Worm (Caenorhabditis elegans) whole organism, L1 larva: ENCODE results near the gene cest-10.

Experiments used
- C04F5.9 ChIP-seq: sonication (generic microtip); optimal IDR thresholded peaks from 2 replicates; lab custom pipeline; 2016; ENCODE audit warnings: missing genetic modification characterization, missing compliant biosample characterization
- C16A3.4 ChIP-seq: fragments of 150-350 bp; optimal IDR thresholded peaks from 2 replicates; lab custom pipeline; 2014; ENCODE audit warnings: missing biosample characterization, missing genetic modification characterization
- C34B4.2 ChIP-seq: sonication (generic microtip); optimal IDR thresholded peaks from 2 replicates; lab custom pipeline; 2017; ENCODE audit warnings: mild to moderate bottlenecking, missing genetic modification characterization, missing compliant biosample characterization
- F16B12.6 ChIP-seq: fragments of 150-350 bp; optimal IDR thresholded peaks from 2 replicates; lab custom pipeline; 2014; ENCODE audit warnings: missing biosample characterization, missing genetic modification characterization
- aha-1 ChIP-seq: fragments of 150-350 bp; optimal IDR thresholded peaks from 2 replicates; lab custom pipeline; 2014; ENCODE audit warnings: missing biosample characterization, missing genetic modification characterization
- alr-1 ChIP-seq: fragments of 200-800 bp; sonication (Bioruptor generic); optimal IDR thresholded peaks from 2 replicates; lab custom pipeline; 2018; ENCODE audit warnings: borderline replicate concordance, mild to moderate bottlenecking, missing genetic modification characterization, missing compliant biosample characterization
- aly-2 ChIP-seq: fragments of 150-350 bp; optimal IDR thresholded peaks from 2 replicates; lab custom pipeline; 2014; ENCODE audit warnings: missing biosample characterization, missing genetic modification characterization
- ama-1 ChIP-seq: fragments of 150-350 bp; optimal IDR thresholded peaks from 2 replicates; lab custom pipeline; 2014
- ceh-82 ChIP-seq, 3 experiments: fragments of 150-350 bp in 1 of 3; sonication (generic microtip) in 2 of 3; optimal IDR thresholded peaks; 2 replicates each; lab custom pipeline; 2014 to 2017; ENCODE audit warnings: missing biosample characterization in 3 of 3, missing genetic modification characterization in 3 of 3
- ceh-88 ChIP-seq: fragments of 200-800 bp; sonication (Bioruptor generic); IDR thresholded peaks from 2 replicates; pipeline ENCODE4 v1.3.6; 2022; ENCODE audit warnings: missing genetic modification characterization, missing compliant biosample characterization
- dpl-1 ChIP-seq, 3 experiments: fragments of 150-350 bp in 2 of 3; sonication (generic microtip) in 1 of 3; optimal IDR thresholded peaks; 2 replicates each; lab custom pipeline; 2014 to 2017; ENCODE audit warnings: missing biosample characterization in 3 of 3, missing genetic modification characterization in 3 of 3, missing genetic modification reagents in 3 of 3
- egl-13 ChIP-seq: sonication (generic microtip); optimal IDR thresholded peaks from 2 replicates; lab custom pipeline; 2016; ENCODE audit warnings: missing genotype, missing genetic modification reagents, missing genetic modification characterization, missing compliant biosample characterization
- fkh-10 ChIP-seq: sonication (generic microtip); optimal IDR thresholded peaks from 2 replicates; lab custom pipeline; 2017; ENCODE audit warnings: missing biosample characterization, missing genetic modification reagents, missing genetic modification characterization
- fkh-4 ChIP-seq: sonication (generic microtip); optimal IDR thresholded peaks from 2 replicates; lab custom pipeline; 2016; ENCODE audit warnings: missing compliant biosample characterization, missing genetic modification characterization, borderline replicate concordance
- fkh-8 ChIP-seq: sonication (generic microtip); optimal IDR thresholded peaks from 2 replicates; lab custom pipeline; 2016; ENCODE audit warnings: mild to moderate bottlenecking, missing genetic modification characterization, missing compliant biosample characterization
- fos-1 ChIP-seq: fragments of 150-350 bp; optimal IDR thresholded peaks from 2 replicates; lab custom pipeline; 2014; ENCODE audit warnings: missing biosample characterization, missing genetic modification characterization
- grh-1 ChIP-seq: fragments of 200-800 bp; sonication (Bioruptor generic); IDR thresholded peaks from 2 replicates; pipeline ENCODE4 v1.3.6; 2022; ENCODE audit warnings: missing genetic modification reagents, missing genetic modification characterization, missing compliant biosample characterization
- hlh-4 ChIP-seq: sonication (generic microtip); optimal IDR thresholded peaks from 2 replicates; lab custom pipeline; 2016; ENCODE audit warnings: mild to moderate bottlenecking, missing genetic modification characterization, missing compliant biosample characterization
- hpl-2 ChIP-seq: fragments of 150-350 bp; optimal IDR thresholded peaks from 2 replicates; lab custom pipeline; 2014; ENCODE audit warnings: missing biosample characterization, missing genetic modification reagents, missing genetic modification characterization
- irx-1 ChIP-seq: sonication (generic microtip); optimal IDR thresholded peaks from 2 replicates; lab custom pipeline; 2016; ENCODE audit warnings: missing genetic modification characterization, missing compliant biosample characterization
- jun-1 ChIP-seq: fragments of 150-350 bp; optimal IDR thresholded peaks from 2 replicates; lab custom pipeline; 2014; ENCODE audit warnings: missing biosample characterization, missing genetic modification reagents, missing genetic modification characterization
- lin-15B ChIP-seq: fragments of 150-350 bp; sonication (generic microtip); optimal IDR thresholded peaks from 3 replicates; lab custom pipeline; 2014; ENCODE audit warnings: missing biosample characterization, missing genetic modification characterization
- lin-35 ChIP-seq, 2 experiments: fragments of 150-350 bp; optimal IDR thresholded peaks; 2 replicates each; lab custom pipeline; 2014; ENCODE audit warnings: missing biosample characterization in 2 of 2, missing genetic modification characterization in 2 of 2, missing genetic modification reagents in 2 of 2
- mdl-1 ChIP-seq, 2 experiments: fragments of 150-350 bp; optimal IDR thresholded peaks; 2 replicates each; lab custom pipeline; 2014 to 2017; ENCODE audit warnings: missing biosample characterization in 2 of 2, missing genetic modification characterization in 2 of 2, inconsistent platforms in 1 of 2
- nhr-11 ChIP-seq: fragments of 150-350 bp; optimal IDR thresholded peaks from 2 replicates; lab custom pipeline; 2014; ENCODE audit warnings: missing biosample characterization, missing genetic modification characterization
- nhr-12 ChIP-seq: sonication (generic microtip); optimal IDR thresholded peaks from 2 replicates; lab custom pipeline; 2017; ENCODE audit warnings: missing biosample characterization, missing genetic modification characterization
- nhr-19 ChIP-seq: fragments of 200-800 bp; sonication (Bioruptor generic); conservative IDR thresholded peaks from 2 replicates; pipeline ENCODE4 v1.3.6; 2022; ENCODE audit warnings: missing genetic modification characterization, missing compliant biosample characterization
- nhr-47 ChIP-seq: sonication (generic microtip); optimal IDR thresholded peaks from 2 replicates; lab custom pipeline; 2016; ENCODE audit warnings: mild to moderate bottlenecking, missing genetic modification characterization, moderate library complexity, missing compliant biosample characterization
- nhr-71 ChIP-seq: sonication (generic microtip); optimal IDR thresholded peaks from 2 replicates; lab custom pipeline; 2016; ENCODE audit warnings: mild to moderate bottlenecking, missing genetic modification characterization, moderate library complexity, missing compliant biosample characterization
- nhr-77 ChIP-seq: fragments of 150-350 bp; optimal IDR thresholded peaks from 2 replicates; lab custom pipeline; 2014; ENCODE audit warnings: missing biosample characterization, missing genetic modification characterization
- nhr-85 ChIP-seq: sonication (generic microtip); peaks from one replicate; lab custom pipeline; 2016; ENCODE audit warnings: missing genetic modification characterization, inconsistent platforms, missing compliant biosample characterization
- pag-3 ChIP-seq: sonication (generic microtip); optimal IDR thresholded peaks from 2 replicates; lab custom pipeline; 2017; ENCODE audit warnings: missing genetic modification characterization, mild to moderate bottlenecking, missing compliant biosample characterization, antibody characterized with exemption, borderline replicate concordance; ENCODE audit not compliant: insufficient read depth
- rnt-1 ChIP-seq: sonication (generic microtip); optimal IDR thresholded peaks from 2 replicates; lab custom pipeline; 2016; ENCODE audit warnings: mild to moderate bottlenecking, missing genetic modification characterization, moderate library complexity, missing compliant biosample characterization
- skn-1 ChIP-seq: fragments of 150-350 bp; optimal IDR thresholded peaks from 2 replicates; lab custom pipeline; 2014; ENCODE audit warnings: missing biosample characterization, missing genetic modification characterization
- sptf-1 ChIP-seq: fragments of 150-350 bp; optimal IDR thresholded peaks from 2 replicates; lab custom pipeline; 2014; ENCODE audit warnings: missing biosample characterization, missing genetic modification characterization
- tlp-1 ChIP-seq: fragments of 150-350 bp; optimal IDR thresholded peaks from 2 replicates; lab custom pipeline; 2014; ENCODE audit warnings: missing biosample characterization, missing genetic modification characterization
- unc-30 ChIP-seq: sonication (generic microtip); optimal IDR thresholded peaks from 2 replicates; lab custom pipeline; 2017; ENCODE audit warnings: missing biosample characterization, missing genetic modification characterization
- unc-62 ChIP-seq: fragments of 150-350 bp; optimal IDR thresholded peaks from 2 replicates; lab custom pipeline; 2014; ENCODE audit warnings: missing biosample characterization, missing genetic modification reagents, missing genetic modification characterization
- unc-98 ChIP-seq: fragments of 200-800 bp; sonication (Bioruptor generic); IDR thresholded peaks from 2 replicates; pipeline ENCODE4 v1.3.6; 2022; ENCODE audit warnings: missing genetic modification characterization, missing compliant biosample characterization
- vab-15 ChIP-seq: sonication (generic microtip); optimal IDR thresholded peaks from 2 replicates; lab custom pipeline; 2017; ENCODE audit warnings: missing genotype, mild to moderate bottlenecking, missing genetic modification characterization, missing compliant biosample characterization
- xbp-1 ChIP-seq: sonication (generic microtip); optimal IDR thresholded peaks from 2 replicates; lab custom pipeline; 2016; ENCODE audit warnings: missing genetic modification characterization, missing compliant biosample characterization
- ztf-4 ChIP-seq: fragments of 150-350 bp; optimal IDR thresholded peaks from 2 replicates; lab custom pipeline; 2014; ENCODE audit warnings: missing biosample characterization, missing genetic modification characterization

The cest-10 gene

ce11 chrIV:7182818-7183217 lies 2.5 kb downstream of the cest-10 start:
- no peak for TF ChIP-seq skn-1 (tag; lab: Kevin White, UChicago)
- TF ChIP-seq aly-2 (tag; lab: Kevin White, UChicago), result no peak
- TF ChIP-seq nhr-47, result no peak
- TF ChIP-seq ceh-82 (tag; optimal IDR thresholded peaks at IDR 0.05; lab: Kevin White, UChicago), result no peak
- TF ChIP-seq fkh-8 (tag; lab: Kevin White, UChicago), result no peak
- TF ChIP-seq ceh-88, result no peak
- no peak for TF ChIP-seq ama-1 (lab: Kevin White, UChicago)
- no peak for TF ChIP-seq nhr-71
- TF ChIP-seq jun-1 (tag; lab: Kevin White, UChicago), result no peak
- TF ChIP-seq unc-98 (GFP tag; lab: Robert Waterston, UW), result no peak
- no peak for TF ChIP-seq hpl-2 (GFP tag; lab: Kevin White, UChicago)
- TF ChIP-seq rnt-1 (tag; lab: Kevin White, UChicago), result no peak
- TF ChIP-seq fkh-10 (GFP tag; lab: Kevin White, UChicago), result no peak
- TF ChIP-seq alr-1 (tag; lab: Kevin White, UChicago), result no peak
- no peak for TF ChIP-seq hlh-4 (tag; lab: Kevin White, UChicago)

- TF ChIP-seq xbp-1 (tag; lab: Kevin White, UChicago) (no peak), unc-62 (GFP tag; lab: Kevin White, UChicago) (no peak), lin-15B (tag; lab: Kevin White, UChicago) (no peak), hlh-4 (tag; lab: Kevin White, UChicago) (no peak), fkh-4 (tag; lab: Kevin White, UChicago) (no peak), irx-1 (tag; lab: Kevin White, UChicago) (no peak), ztf-4 (tag; lab: Kevin White, UChicago) (no peak), C04F5.9 (tag; lab: Kevin White, UChicago) (no peak), ceh-88 (no peak), sptf-1 (tag; lab: Kevin White, UChicago) (no peak), ama-1 (lab: Kevin White, UChicago) (no peak), nhr-85 (tag; lab: Kevin White, UChicago) (no peak), nhr-11 (no peak), grh-1 (GFP tag; lab: Robert Waterston, UW) (no peak), nhr-12 (tag; lab: Kevin White, UChicago) (no peak), nhr-77 (tag; lab: Kevin White, UChicago) (no peak), tlp-1 (tag; lab: Kevin White, UChicago) (no peak), unc-30 (tag; lab: Kevin White, UChicago) (no peak)
These were observed 4.2 kb downstream of the cest-10 start, which contains the start of gene clec-179 for ce11 chrIV:7184597-7184996. clec-179 (minus strand) TSS chrIV:7184697.

- TF ChIP-seq lin-35 (GFP tag; optimal IDR thresholded peaks at IDR 0.05; lab: Kevin White, UChicago) (no peak), tlp-1 (tag; lab: Kevin White, UChicago) (no peak), F16B12.6 (tag; lab: Kevin White, UChicago) (no peak), aly-2 (tag; lab: Kevin White, UChicago) (no peak), fos-1 (tag; lab: Kevin White, UChicago) (no peak), fkh-10 (GFP tag; lab: Kevin White, UChicago) (no peak), vab-15 (no peak), fkh-8 (tag; lab: Kevin White, UChicago) (no peak), pag-3 (tag; lab: Kevin White, UChicago) (no peak), jun-1 (tag; lab: Kevin White, UChicago) (no peak), fkh-4 (tag; lab: Kevin White, UChicago) (no peak), nhr-19 (GFP tag; lab: Robert Waterston, UW) (no peak), dpl-1 (GFP tag; optimal IDR thresholded peaks at IDR 0.05; lab: Kevin White, UChicago) (no peak), mdl-1 (tag; optimal IDR thresholded peaks at IDR 0.05; lab: Kevin White, UChicago) (no peak), egl-13 (tag; lab: Kevin White, UChicago) (no peak), C16A3.4 (tag; lab: Kevin White, UChicago) (no peak), irx-1 (tag; lab: Kevin White, UChicago) (no peak), C34B4.2 (tag; lab: Kevin White, UChicago) (no peak), aha-1 (tag; lab: Kevin White, UChicago) (no peak)
These were observed 6.4 kb downstream of the cest-10 start, which contains the start of gene str-249 for ce11 chrIV:7186756-7187155. str-249 (minus strand) TSS chrIV:7186856.
